Worm (Caenorhabditis elegans): Measurements from ENCODE around the gene F22E5.22.

DNA sequence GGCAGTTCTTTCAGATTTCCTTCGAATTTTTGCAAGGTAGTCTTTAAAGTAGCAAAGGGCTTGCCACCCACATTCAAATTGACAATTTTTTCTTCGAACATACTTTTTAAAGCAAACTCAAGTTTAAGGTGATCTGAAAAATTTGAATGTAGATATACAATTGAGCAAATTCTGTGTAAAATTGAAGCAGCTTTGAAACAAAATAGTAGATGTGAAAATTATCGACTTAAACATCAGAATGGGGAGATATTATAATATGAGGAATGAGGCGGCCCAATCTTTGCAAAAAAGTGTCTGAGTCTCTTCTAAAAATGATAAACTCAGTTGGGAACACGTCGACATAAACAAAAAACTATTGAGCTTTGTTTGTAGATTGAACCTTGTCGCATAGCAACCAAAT lies 21.2 kb upstream of the F22E5.22 start, which contains the start of gene F22E5.11:
- TF ChIP-seq nhr-25 (tag; optimal IDR thresholded peaks at IDR 0.05; ENCODE audit: borderline replicate concordance, insufficient read depth) (no peak), zip-2 (tag; optimal IDR thresholded peaks at IDR 0.05) (no peak), ztf-11 (tag; optimal IDR thresholded peaks at IDR 0.05) (no peak), egl-27 (tag; optimal IDR thresholded peaks at IDR 0.05) (no peak), ztf-7 (tag; optimal IDR thresholded peaks at IDR 0.05) (no peak), aly-2 (tag; optimal IDR thresholded peaks at IDR 0.05) (no peak)

Data from whole organism, L4 larva.